Worm (Caenorhabditis elegans) whole organism, young adult: Measurements from ENCODE around the gene K10C2.8.

Experiments used
- T26A5.8 ChIP-seq: sonication (generic microtip); optimal IDR thresholded peaks from 2 replicates; lab custom pipeline; 2016; ENCODE audit warnings: missing genetic modification characterization, missing compliant biosample characterization
- chd-7 ChIP-seq: sonication (generic microtip); optimal IDR thresholded peaks from 2 replicates; lab custom pipeline; 2016; ENCODE audit warnings: mild to moderate bottlenecking, missing genetic modification characterization, moderate library complexity, missing compliant biosample characterization
- him-1 ChIP-seq: sonication (generic microtip); optimal IDR thresholded peaks from 2 replicates; lab custom pipeline; 2016; ENCODE audit warnings: missing genotype, missing genetic modification reagents, missing genetic modification characterization, missing compliant biosample characterization

DNA sequence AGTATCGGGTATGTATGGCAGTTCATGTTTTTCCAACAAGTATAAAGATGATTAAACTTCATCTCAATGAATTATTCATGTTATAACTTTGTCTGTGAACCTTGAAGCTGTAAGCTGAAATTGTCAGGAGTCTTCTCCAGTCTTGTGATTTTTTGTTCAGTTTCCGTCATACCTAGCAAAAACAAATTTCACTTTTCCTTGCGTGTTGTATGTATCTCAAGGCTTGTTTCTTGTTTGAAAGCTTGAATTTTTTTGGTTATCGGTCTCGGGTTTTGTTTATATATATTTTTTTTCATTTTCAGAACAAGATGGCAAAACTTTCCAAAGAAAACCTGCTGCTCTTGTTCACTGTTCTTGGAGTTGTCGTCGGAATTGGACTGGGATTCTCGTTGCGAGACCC is 34.3 kb downstream of the K10C2.8 start, which contains the start of gene glt-4:
- TF ChIP-seq T26A5.8 (tag; lab: Kevin White, UChicago) (no peak), him-1 (tag; lab: Kevin White, UChicago) (no peak), chd-7 (tag; lab: Kevin White, UChicago) (no peak)
